Fruit fly (Drosophila melanogaster): ENCODE measurements around the gene MED28.
A peak's percentile ranks its signal among the peaks of the same experiment; 100 is the strongest.

MED28 gene

DNA sequence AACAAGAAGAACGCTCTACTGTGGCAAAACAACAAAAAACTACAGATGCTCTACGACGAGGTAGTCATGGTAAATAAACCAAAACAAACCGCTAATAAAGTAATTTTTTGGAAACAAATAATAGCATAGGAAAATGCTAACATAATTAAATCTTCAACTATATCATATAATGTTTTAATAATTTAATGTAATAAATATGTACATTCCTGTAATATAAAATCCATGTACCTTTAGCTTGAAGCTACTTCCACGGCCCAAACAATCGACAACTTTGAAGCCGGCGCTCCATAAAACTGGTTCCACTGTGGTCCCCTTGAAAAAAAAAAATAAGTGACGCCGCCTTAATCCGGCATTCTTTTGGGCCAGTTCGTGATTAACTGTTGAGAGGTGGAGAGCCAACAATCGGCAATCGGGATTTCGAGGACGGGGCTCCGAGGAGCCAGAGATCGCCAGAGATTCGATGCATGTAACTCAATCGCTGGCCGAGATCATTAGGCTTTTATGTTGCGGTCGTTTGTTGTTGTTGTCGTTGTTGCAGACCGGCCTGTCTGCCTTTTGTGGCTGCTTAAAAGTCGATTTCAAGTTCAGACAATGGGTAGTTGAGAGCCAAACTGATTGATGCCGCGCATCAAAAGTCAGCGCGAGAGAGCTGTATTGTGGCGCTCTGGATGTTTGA, 14.0 kb upstream of the MED28 start:
- TF ChIP-seq GATAd (GFP tag; optimal IDR thresholded peaks at IDR 0.05) (no peak), pan (optimal IDR thresholded peaks at IDR 0.05) (no peak), dsf (GFP tag; optimal IDR thresholded peaks at IDR 0.05; ENCODE audit: borderline replicate concordance) (peak; percentile 51), sage (GFP tag; optimal IDR thresholded peaks at IDR 0.05) (peak; percentile 66), HLH106 (tag; optimal IDR thresholded peaks at IDR 0.05) (peak; percentile 93), h (GFP tag; optimal IDR thresholded peaks at IDR 0.05) (peak; percentile 87), CG9705 (GFP tag; optimal IDR thresholded peaks at IDR 0.05) (peak; percentile 76), Jra (GFP tag; optimal IDR thresholded peaks at IDR 0.05) (peak; percentile 52), Rel (GFP tag; optimal IDR thresholded peaks at IDR 0.05) (peak; percentile 72), Rel (tag; optimal IDR thresholded peaks at IDR 0.05) (peak; percentile 62), Hr83 (GFP tag; optimal IDR thresholded peaks at IDR 0.05; ENCODE audit: poor library complexity, severe bottlenecking) (no peak), fru (GFP tag; optimal IDR thresholded peaks at IDR 0.05) (peak; percentile 87), N (GFP tag; optimal IDR thresholded peaks at IDR 0.05) (no peak), dmrt93B (GFP tag; optimal IDR thresholded peaks at IDR 0.05) (peak; percentile 77), tai (GFP tag; optimal IDR thresholded peaks at IDR 0.05) (peak; percentile 26), foxo (GFP tag; optimal IDR thresholded peaks at IDR 0.05) (peak in 1 of 2 experiments; percentile 93), OdsH (GFP tag; optimal IDR thresholded peaks at IDR 0.05) (peak; percentile 92), Abd-B (GFP tag; optimal IDR thresholded peaks at IDR 0.05) (no peak), woc (GFP tag; optimal IDR thresholded peaks at IDR 0.05) (peak; percentile 84), Sp1 (GFP tag; optimal IDR thresholded peaks at IDR 0.05) (peak; percentile 93), Vsx2 (GFP tag; optimal IDR thresholded peaks at IDR 0.05; ENCODE audit: partially characterized antibody) (peak; percentile 68), rgr (GFP tag; optimal IDR thresholded peaks at IDR 0.05) (peak; percentile 88), brk (GFP tag; optimal IDR thresholded peaks at IDR 0.05) (peak; percentile 90), ey (GFP tag; optimal IDR thresholded peaks at IDR 0.05) (peak; percentile 75), dl (GFP tag; optimal IDR thresholded peaks at IDR 0.05; ENCODE audit: insufficient read depth in 1 of 2, partially characterized antibody in 2 of 2) (no peak), CrebA (GFP tag; optimal IDR thresholded peaks at IDR 0.05; ENCODE audit: borderline replicate concordance) (peak; percentile 18), br (GFP tag; optimal IDR thresholded peaks at IDR 0.05) (peak; percentile 42), psq (GFP tag; optimal IDR thresholded peaks at IDR 0.05) (peak; percentile 86), CG32264 (GFP tag; optimal IDR thresholded peaks at IDR 0.05) (peak; percentile 17), sv (GFP tag; optimal IDR thresholded peaks at IDR 0.05) (no peak), Hnf4 (GFP tag; optimal IDR thresholded peaks at IDR 0.05) (peak; percentile 73)

dm6 chr3R:25466166-25466565, 10.6 kb upstream of the MED28 start:
- TF ChIP-seq Jra (GFP tag; optimal IDR thresholded peaks at IDR 0.05) (no peak), Rel (GFP tag; optimal IDR thresholded peaks at IDR 0.05) (no peak), Rel (tag; optimal IDR thresholded peaks at IDR 0.05) (peak; percentile 98)

- TF ChIP-seq Rel (GFP tag; optimal IDR thresholded peaks at IDR 0.05) (peak; percentile 17), Rel (tag; optimal IDR thresholded peaks at IDR 0.05) (no peak), psq (GFP tag; optimal IDR thresholded peaks at IDR 0.05) (peak; percentile 98), Hnf4 (GFP tag; optimal IDR thresholded peaks at IDR 0.05) (no peak), rgr (GFP tag; optimal IDR thresholded peaks at IDR 0.05) (peak; percentile 16)
Measured at dm6 chr3R:25471853-25472634, 4.8 kb upstream of the MED28 start.
